Worm (Caenorhabditis elegans) whole organism, L3 larva: ENCODE measurements around the gene sri-53.

Experiments used
- fkh-10 ChIP-seq: sonication (generic microtip); optimal IDR thresholded peaks from 2 replicates; lab custom pipeline; 2017; ENCODE audit warnings: missing biosample characterization, missing genetic modification reagents, missing genetic modification characterization
- jun-1 ChIP-seq: fragments of 150-350 bp; optimal IDR thresholded peaks from 2 replicates; lab custom pipeline; 2014; ENCODE audit warnings: missing biosample characterization, missing genetic modification reagents, missing genetic modification characterization
- nhr-77 ChIP-seq: fragments of 150-350 bp; optimal IDR thresholded peaks from 2 replicates; lab custom pipeline; 2014; ENCODE audit warnings: missing biosample characterization, missing genetic modification characterization
- pha-4 ChIP-seq: fragments of 150-350 bp; optimal IDR thresholded peaks from 2 replicates; lab custom pipeline; 2014; ENCODE audit warnings: missing biosample characterization, missing genetic modification reagents, missing genetic modification characterization
- snpc-4 ChIP-seq: fragments of 150-350 bp; optimal IDR thresholded peaks from 2 replicates; lab custom pipeline; 2014; ENCODE audit warnings: missing biosample characterization, missing genetic modification characterization

- TF ChIP-seq jun-1 (tag; lab: Kevin White, UChicago) (no peak), nhr-77 (no peak), snpc-4 (tag; lab: Kevin White, UChicago) (no peak), pha-4 (no peak), fkh-10 (GFP tag; lab: Kevin White, UChicago) (no peak)
Observed at ce11 chrII:3247556-3247955, 45.1 kb upstream of the sri-53 start.
